Fruit fly (Drosophila melanogaster) whole organism, embryonic: ENCODE results near the gene CG15742.
A peak's percentile ranks its signal among the peaks of the same experiment; 100 is the strongest.

Experiments
- Bgb ChIP-seq: fragments of 200-800 bp; sonication (Bioruptor generic); IDR thresholded peaks from 2 replicates; pipeline ENCODE4 v1.3.6; 2022; ENCODE audit warnings: missing biosample characterization, missing genetic modification characterization; ENCODE audit not compliant: partially characterized antibody
- CG10321 ChIP-seq: fragments of 200-800 bp; sonication (Bioruptor generic); IDR thresholded peaks from 2 replicates; pipeline ENCODE4 v1.3.6; 2022; ENCODE audit warnings: missing biosample characterization, missing genetic modification characterization
- CG11398 ChIP-seq: fragments of 200-800 bp; sonication (Bioruptor generic); optimal IDR thresholded peaks from 2 replicates; lab custom pipeline; 2016; ENCODE audit warnings: missing biosample characterization, missing genetic modification characterization
- CG12071 ChIP-seq: fragments of 200-800 bp; sonication (Bioruptor generic); optimal IDR thresholded peaks from 3 replicates; lab custom pipeline; 2018; ENCODE audit warnings: missing biosample characterization, mild to moderate bottlenecking, missing genetic modification characterization
- CG12219 ChIP-seq: fragments of 200-800 bp; sonication (Bioruptor generic); optimal IDR thresholded peaks from 3 replicates; lab custom pipeline; 2018; ENCODE audit warnings: missing biosample characterization, mild to moderate bottlenecking, missing genetic modification characterization
- CG12769 ChIP-seq: fragments of 200-800 bp; sonication (Bioruptor generic); optimal IDR thresholded peaks from 2 replicates; lab custom pipeline; 2019; ENCODE audit warnings: missing biosample characterization, mild to moderate bottlenecking, missing genetic modification characterization, moderate library complexity
- CG13287 ChIP-seq: fragments of 200-800 bp; sonication (Bioruptor generic); IDR thresholded peaks from 2 replicates; pipeline ENCODE4 v1.3.6; 2022; ENCODE audit warnings: missing biosample characterization, missing genetic modification characterization; ENCODE audit not compliant: partially characterized antibody
- CG1603 ChIP-seq: fragments of 200-800 bp; sonication (Bioruptor generic); optimal IDR thresholded peaks from 2 replicates; lab custom pipeline; 2019; ENCODE audit warnings: missing biosample characterization, mild to moderate bottlenecking, missing genetic modification characterization, moderate library complexity
- CG18262 ChIP-seq: fragments of 200-800 bp; optimal IDR thresholded peaks from 3 replicates; lab custom pipeline; 2019; ENCODE audit warnings: missing biosample characterization, mild to moderate bottlenecking, missing genetic modification characterization, moderate library complexity
- CG2120 ChIP-seq: fragments of 200-800 bp; sonication (Bioruptor generic); optimal IDR thresholded peaks from 3 replicates; lab custom pipeline; 2016; ENCODE audit warnings: missing biosample characterization, missing genetic modification characterization
- CG32532 ChIP-seq: fragments of 200-800 bp; sonication (Bioruptor generic); IDR thresholded peaks from 2 replicates; pipeline ENCODE4 v1.3.6; 2022; ENCODE audit warnings: missing biosample characterization, missing genetic modification characterization
- CG33213 ChIP-seq: fragments of 200-800 bp; sonication (Bioruptor generic); optimal IDR thresholded peaks from 3 replicates; lab custom pipeline; 2016; ENCODE audit warnings: missing biosample characterization, missing genetic modification characterization
- CG34422 ChIP-seq: fragments of 200-800 bp; sonication (Bioruptor generic); IDR thresholded peaks from 3 replicates; pipeline ENCODE4 v1.3.6; 2022; ENCODE audit warnings: missing biosample characterization, missing genetic modification characterization
- CG5180 ChIP-seq: fragments of 200-800 bp; sonication (Bioruptor generic); optimal IDR thresholded peaks from 3 replicates; lab custom pipeline; 2017; ENCODE audit warnings: missing biosample characterization, missing genetic modification characterization, mild to moderate bottlenecking, moderate library complexity, missing genetic modification reagents
- CG7963 ChIP-seq: fragments of 200-800 bp; sonication (Bioruptor generic); IDR thresholded peaks from 3 replicates; pipeline ENCODE4 v1.3.6; 2022; ENCODE audit warnings: missing biosample characterization, missing genetic modification characterization; ENCODE audit not compliant: partially characterized antibody
- CG7987 ChIP-seq: fragments of 200-800 bp; sonication (Bioruptor generic); optimal IDR thresholded peaks from 2 replicates; lab custom pipeline; 2018; ENCODE audit warnings: missing biosample characterization, mild to moderate bottlenecking, missing genetic modification characterization, moderate library complexity
- CG8765 ChIP-seq: fragments of 200-800 bp; sonication (Bioruptor generic); IDR thresholded peaks from 2 replicates; pipeline ENCODE4 v1.3.6; 2022; ENCODE audit warnings: missing biosample characterization, missing genetic modification characterization
- CTCF ChIP-seq: fragments of 200-800 bp; sonication (Bioruptor generic); optimal IDR thresholded peaks from 2 replicates; lab custom pipeline; 2017; ENCODE audit warnings: missing biosample characterization, mild to moderate bottlenecking, missing genetic modification characterization, moderate library complexity
- Dbx ChIP-seq: fragments of 200-800 bp; sonication (Bioruptor generic); IDR thresholded peaks from 3 replicates; pipeline ENCODE4 v1.3.6; 2022; ENCODE audit warnings: missing biosample characterization, missing genetic modification characterization
- Dfd ChIP-seq, 2 experiments: fragments of >200 bp; optimal IDR thresholded peaks; 2 replicates each; lab custom pipeline; 2017; ENCODE audit warnings: missing biosample characterization in 2 of 2, missing genetic modification characterization in 2 of 2
- Dp ChIP-seq: fragments of 200-800 bp; sonication (Bioruptor generic); optimal IDR thresholded peaks from 2 replicates; lab custom pipeline; 2018; ENCODE audit warnings: missing biosample characterization, mild to moderate bottlenecking, missing genetic modification characterization, moderate library complexity
- Hr3 ChIP-seq: fragments of 200-800 bp; sonication (Bioruptor generic); optimal IDR thresholded peaks from 3 replicates; lab custom pipeline; 2016; ENCODE audit warnings: missing biosample characterization, missing genetic modification characterization
- Max ChIP-seq: fragments of 200-800 bp; sonication (Bioruptor generic); optimal IDR thresholded peaks from 2 replicates; lab custom pipeline; 2016; ENCODE audit warnings: missing biosample characterization, mild to moderate bottlenecking, missing genetic modification characterization
- Myb ChIP-seq: fragments of 200-800 bp; sonication (Bioruptor generic); optimal IDR thresholded peaks from 2 replicates; lab custom pipeline; 2016; ENCODE audit warnings: missing biosample characterization, missing genetic modification characterization
- NFAT ChIP-seq: fragments of 200-800 bp; sonication (Bioruptor generic); IDR thresholded peaks from 2 replicates; pipeline ENCODE4 v1.3.6; 2022; ENCODE audit warnings: missing biosample characterization, missing genetic modification characterization
- Oaz ChIP-seq: fragments of 200-800 bp; sonication (Bioruptor generic); IDR thresholded peaks from 2 replicates; pipeline ENCODE4 v1.3.6; 2022; ENCODE audit warnings: missing biosample characterization, missing genetic modification characterization
- Rfx ChIP-seq: fragments of 200-800 bp; sonication (Bioruptor generic); IDR thresholded peaks from 2 replicates; pipeline ENCODE4 v1.3.6; 2022; ENCODE audit warnings: missing biosample characterization, missing genetic modification characterization
- TFAM ChIP-seq: fragments of 200-800 bp; sonication (Bioruptor generic); optimal IDR thresholded peaks from 2 replicates; lab custom pipeline; 2017; ENCODE audit warnings: missing biosample characterization, missing genetic modification characterization, inconsistent platforms
- Trl ChIP-seq, 3 experiments: fragments of >200 bp in 2 of 3; fragments of 200-800 bp in 1 of 3; sonication (Bioruptor generic) in 1 of 3; optimal IDR thresholded peaks; 2 replicates in 1 of 3; 3 replicates in 2 of 3; lab custom pipeline; 2016 to 2017; ENCODE audit warnings: missing biosample characterization in 1 of 3, missing genetic modification characterization in 1 of 3
- Vsx1 ChIP-seq: fragments of 200-800 bp; sonication (Bioruptor generic); optimal IDR thresholded peaks from 2 replicates; lab custom pipeline; 2017; ENCODE audit warnings: missing biosample characterization, mild to moderate bottlenecking, missing genetic modification characterization, missing genetic modification reagents
- al ChIP-seq: fragments of 200-800 bp; sonication (Bioruptor generic); IDR thresholded peaks from 2 replicates; pipeline ENCODE4 v1.3.6; 2022; ENCODE audit warnings: missing biosample characterization, missing genetic modification characterization
- aop ChIP-seq: fragments of 200-800 bp; sonication (Bioruptor generic); IDR thresholded peaks from 2 replicates; pipeline ENCODE4 v1.3.6; 2022; ENCODE audit warnings: missing biosample characterization, missing genetic modification characterization
- ash1 ChIP-seq: fragments of 200-800 bp; sonication (Bioruptor generic); optimal IDR thresholded peaks from 2 replicates; lab custom pipeline; 2018; ENCODE audit warnings: missing biosample characterization, mild to moderate bottlenecking, missing genetic modification characterization
- ato ChIP-seq: fragments of 200-800 bp; sonication (Bioruptor generic); IDR thresholded peaks from 2 replicates; pipeline ENCODE4 v1.3.6; 2022; ENCODE audit warnings: missing biosample characterization, missing genetic modification characterization; ENCODE audit not compliant: partially characterized antibody
- crol ChIP-seq: fragments of 200-800 bp; sonication (Bioruptor generic); IDR thresholded peaks from 2 replicates; pipeline ENCODE4 v1.3.6; 2022; ENCODE audit warnings: missing biosample characterization, missing genetic modification characterization
- danr ChIP-seq: fragments of 200-800 bp; sonication (Bioruptor generic); IDR thresholded peaks from 2 replicates; pipeline ENCODE4 v1.3.6; 2022; ENCODE audit warnings: missing biosample characterization, missing genetic modification characterization
- exex ChIP-seq: fragments of 200-800 bp; sonication (Bioruptor generic); optimal IDR thresholded peaks from 4 replicates; lab custom pipeline; 2018; ENCODE audit warnings: missing biosample characterization, mild to moderate bottlenecking, missing genetic modification characterization, moderate library complexity
- grau ChIP-seq: fragments of 200-800 bp; optimal IDR thresholded peaks from 3 replicates; lab custom pipeline; 2019; ENCODE audit warnings: missing biosample characterization, mild to moderate bottlenecking, missing genetic modification characterization, moderate library complexity
- gsb-n ChIP-seq: fragments of 200-800 bp; sonication (Bioruptor generic); optimal IDR thresholded peaks from 3 replicates; lab custom pipeline; 2018; ENCODE audit warnings: missing biosample characterization, mild to moderate bottlenecking, missing genetic modification characterization
- kay ChIP-seq: fragments of 200-800 bp; sonication (Bioruptor generic); optimal IDR thresholded peaks from 2 replicates; lab custom pipeline; 2016; ENCODE audit warnings: missing biosample characterization, missing genetic modification characterization
- maf-S ChIP-seq: fragments of 200-800 bp; sonication (Bioruptor generic); optimal IDR thresholded peaks from 2 replicates; lab custom pipeline; 2016; ENCODE audit warnings: missing biosample characterization, missing genetic modification characterization
- mirr ChIP-seq: fragments of 200-800 bp; sonication (Bioruptor generic); optimal IDR thresholded peaks from 3 replicates; lab custom pipeline; 2018; ENCODE audit warnings: missing biosample characterization, mild to moderate bottlenecking, missing genetic modification characterization
- nerfin-2 ChIP-seq: fragments of 200-800 bp; sonication (Bioruptor generic); IDR thresholded peaks from 2 replicates; pipeline ENCODE4 v1.3.6; 2022; ENCODE audit warnings: missing biosample characterization, missing genetic modification characterization; ENCODE audit not compliant: partially characterized antibody
- nmo ChIP-seq: fragments of 200-800 bp; sonication (Bioruptor generic); optimal IDR thresholded peaks from 2 replicates; lab custom pipeline; 2018; ENCODE audit warnings: missing biosample characterization, mild to moderate bottlenecking, missing genetic modification characterization, moderate library complexity
- scrt ChIP-seq: fragments of 200-800 bp; sonication (Bioruptor generic); optimal IDR thresholded peaks from 2 replicates; lab custom pipeline; 2018; ENCODE audit warnings: missing biosample characterization, mild to moderate bottlenecking, missing genetic modification characterization, moderate library complexity
- sug ChIP-seq: fragments of 200-800 bp; optimal IDR thresholded peaks from 2 replicates; lab custom pipeline; 2019; ENCODE audit warnings: missing biosample characterization, mild to moderate bottlenecking, missing genetic modification characterization, moderate library complexity
- twi ChIP-seq: fragments of 200-800 bp; optimal IDR thresholded peaks from 2 replicates; lab custom pipeline; 2019; ENCODE audit warnings: missing biosample characterization, mild to moderate bottlenecking, missing genetic modification characterization, moderate library complexity
- usp ChIP-seq: fragments of >200 bp; optimal IDR thresholded peaks from 2 replicates; lab custom pipeline; 2017; ENCODE audit warnings: missing biosample characterization, missing genetic modification characterization
- vvl ChIP-seq: fragments of 200-800 bp; sonication (Bioruptor generic); IDR thresholded peaks from 2 replicates; pipeline ENCODE4 v1.3.6; 2022; ENCODE audit warnings: missing biosample characterization, missing genetic modification characterization
- wek ChIP-seq: fragments of 200-800 bp; sonication (Bioruptor generic); optimal IDR thresholded peaks from 3 replicates; lab custom pipeline; 2018; ENCODE audit warnings: missing biosample characterization, mild to moderate bottlenecking, missing genetic modification characterization, moderate library complexity

Gene CG15742

DNA sequence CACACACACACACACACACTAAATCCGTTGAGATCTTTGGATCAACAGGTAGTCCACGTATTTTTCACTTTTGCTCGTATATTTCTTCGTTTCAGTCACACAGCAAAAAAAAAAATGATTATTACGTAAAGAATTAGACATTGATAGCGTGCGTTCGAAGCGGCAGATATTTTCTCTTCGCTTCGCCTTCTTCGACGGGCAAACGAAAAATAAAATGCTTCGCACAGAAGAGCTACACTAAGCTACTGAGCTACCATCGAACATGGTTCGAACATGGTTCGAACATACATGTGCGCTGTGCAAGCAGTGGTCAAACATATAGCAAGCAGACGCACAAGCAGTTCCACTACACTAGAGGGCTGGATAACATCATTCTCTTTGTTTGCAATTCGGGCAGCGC, 1.3 kb downstream of the CG15742 start (continued):
- no peak for TF ChIP-seq Vsx1
- TF ChIP-seq al (GFP tag; lab: Robert Waterston, UW), result no peak
- TF ChIP-seq Dfd (GFP tag; optimal IDR thresholded peaks at IDR 0.05; lab: Kevin White, UChicago), result peak in 1 of 2 experiments; percentile 64
- peak; percentile 37 for TF ChIP-seq CG12071 (GFP tag; lab: Kevin White, UChicago)
- no peak for TF ChIP-seq CG7963 (GFP tag; lab: Robert Waterston, UW)
- TF ChIP-seq Trl (optimal IDR thresholded peaks at IDR 0.05; lab: Kevin White, UChicago), result no peak
- peak; percentile 15 for TF ChIP-seq Trl (GFP tag; optimal IDR thresholded peaks at IDR 0.05; lab: Kevin White, UChicago)
- TF ChIP-seq crol, result 0 out of 2 replicates have a peak, but pooled peaks have one; percentile 10
- TF ChIP-seq mirr (GFP tag; lab: Kevin White, UChicago), result peak; percentile 53
- peak; percentile 15 for TF ChIP-seq CG18262
- TF ChIP-seq CG1603 (tag; lab: Kevin White, UChicago), result peak; percentile 38
- TF ChIP-seq Myb (GFP tag; lab: Kevin White, UChicago), result peak; percentile 2
- peak; percentile 33 for TF ChIP-seq sug (tag; lab: Kevin White, UChicago)
- no peak for TF ChIP-seq maf-S (GFP tag; lab: Kevin White, UChicago)
- TF ChIP-seq nerfin-2 (GFP tag; lab: Robert Waterston, UW), result no peak
- TF ChIP-seq CG10321, result 0 out of 2 replicates have a peak, but pooled peaks have one; percentile 9
- peak; percentile 41; the same call in 1 of the 2 replicates for TF ChIP-seq Rfx (GFP tag; lab: Robert Waterston, UW)
- TF ChIP-seq CG11398 (GFP tag; lab: Kevin White, UChicago), result no peak
- TF ChIP-seq CG13287 (GFP tag; lab: Robert Waterston, UW), result peak; percentile 37; the same call in 1 of the 2 replicates
- TF ChIP-seq TFAM, result no peak
- TF ChIP-seq Bgb (GFP tag; lab: Robert Waterston, UW), result peak; percentile 53
- peak; percentile 43 for TF ChIP-seq CG12769 (tag; lab: Kevin White, UChicago)
- peak; percentile 25; the same call in 1 of the 2 replicates for TF ChIP-seq NFAT
- no peak for TF ChIP-seq aop
- no peak for TF ChIP-seq kay
- peak; percentile 6 for TF ChIP-seq CG7987 (GFP tag; lab: Kevin White, UChicago)
- peak; percentile 10 for TF ChIP-seq CG2120 (GFP tag; lab: Kevin White, UChicago)
- no peak for TF ChIP-seq Max (GFP tag; lab: Kevin White, UChicago)
- peak; percentile 23 for TF ChIP-seq CG12219 (GFP tag; lab: Kevin White, UChicago)
- TF ChIP-seq wek (GFP tag; lab: Kevin White, UChicago), result peak; percentile 30
- TF ChIP-seq gsb-n (tag; lab: Kevin White, UChicago), result no peak
- TF ChIP-seq ash1 (GFP tag; lab: Kevin White, UChicago), result peak; percentile 10
- TF ChIP-seq CG8765, result no peak
- peak; percentile 55; the same call in 2 of the 3 replicates for TF ChIP-seq CG34422 (GFP tag; lab: Robert Waterston, UW)
- no peak for TF ChIP-seq Oaz (GFP tag; lab: Robert Waterston, UW)
- TF ChIP-seq CG32532, result peak; percentile 24; the same call in 1 of the 2 replicates
- TF ChIP-seq exex (tag; lab: Kevin White, UChicago), result peak; percentile 54
- TF ChIP-seq CG33213, result peak; percentile 9
- TF ChIP-seq Dbx (GFP tag; lab: Robert Waterston, UW), result peak; percentile 24; the same call in 1 of the 3 replicates
- TF ChIP-seq scrt (GFP tag; lab: Kevin White, UChicago), result peak; percentile 64
- TF ChIP-seq usp (GFP tag; lab: Kevin White, UChicago), result no peak
- TF ChIP-seq Hr3 (GFP tag; lab: Kevin White, UChicago), result no peak
- TF ChIP-seq nmo, result no peak
- no peak for TF ChIP-seq ato (GFP tag; lab: Robert Waterston, UW)
- peak; percentile 30 for TF ChIP-seq grau (tag; lab: Kevin White, UChicago)
- TF ChIP-seq Dp (GFP tag; lab: Kevin White, UChicago), result peak; percentile 41
- peak; percentile 47 for TF ChIP-seq vvl (GFP tag; lab: Robert Waterston, UW)
- TF ChIP-seq CTCF (GFP tag; lab: Kevin White, UChicago), result peak; percentile 55
- TF ChIP-seq danr (GFP tag; lab: Robert Waterston, UW), result no peak
- peak; percentile 100 for TF ChIP-seq CG5180 (GFP tag; lab: Kevin White, UChicago)
- TF ChIP-seq twi, result no peak
